Worm (Caenorhabditis elegans): ENCODE measurements around the gene cwf-19L1.
A peak's percentile ranks its signal among the peaks of the same experiment; 100 is the strongest.

The cwf-19L1 gene

ce11 chrV:6135428-6135827, 27.8 kb downstream of the cwf-19L1 start:
- no peak for TF ChIP-seq T20F7.1 (GFP tag; optimal IDR thresholded peaks at IDR 0.05)
- TF ChIP-seq unc-62 (GFP tag; optimal IDR thresholded peaks at IDR 0.05 in 1 of 2), result peak in 1 of 2 experiments; percentile 95
- no peak for TF ChIP-seq unc-62 (tag; optimal IDR thresholded peaks at IDR 0.05)

ce11 chrV:6138167-6138566, 30.5 kb downstream of the cwf-19L1 start:
- TF ChIP-seq mxl-3 (GFP tag; optimal IDR thresholded peaks at IDR 0.05) (no peak), T26A8.4 (GFP tag; IDR thresholded peaks at IDR 0.05) (no peak), aha-1 (tag) (peak; percentile 97)
